Worm (Caenorhabditis elegans): ENCODE measurements around the gene git-1.

git-1 gene

DNA sequence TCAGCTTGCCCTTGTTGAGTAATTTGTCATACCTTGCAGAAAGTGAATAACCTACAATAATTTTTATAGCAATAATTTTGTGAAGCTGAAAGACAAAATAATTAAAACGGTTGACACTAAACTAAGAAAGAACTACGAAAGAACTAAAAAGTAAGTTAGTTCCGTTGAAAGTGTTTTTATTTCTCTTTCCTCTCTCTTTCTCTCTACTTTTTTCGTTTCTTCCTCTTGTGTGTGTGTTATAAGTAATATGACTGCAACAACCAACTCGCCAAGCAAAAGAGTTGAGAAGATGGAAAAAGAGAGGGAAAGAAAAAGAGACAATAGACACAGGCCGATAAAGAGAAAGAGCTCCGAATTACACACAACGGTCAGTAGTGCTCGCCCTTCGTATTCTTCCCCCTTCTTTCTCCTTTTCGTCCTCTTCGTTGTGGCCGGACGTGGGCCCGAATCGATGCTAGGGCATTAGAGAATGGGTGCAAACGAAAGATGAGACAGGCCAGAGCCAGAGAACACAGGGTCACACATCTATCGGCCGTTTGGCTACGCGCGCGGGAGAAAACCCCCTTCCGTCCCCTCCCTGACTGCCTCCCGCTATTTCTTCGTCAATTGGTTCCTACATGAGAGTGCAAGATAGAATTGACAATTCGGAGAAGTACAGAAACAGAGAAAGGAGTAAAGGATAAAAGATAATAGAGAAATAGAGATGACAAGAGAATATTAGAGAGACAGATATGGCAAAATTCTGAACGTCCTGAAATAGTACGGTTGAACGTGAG, 30.7 kb downstream of the git-1 start, which contains the start of gene syd-2 (continued):
- TF ChIP-seq F49E8.2 (tag; optimal IDR thresholded peaks at IDR 0.05; ENCODE audit: borderline replicate concordance), result no peak
- TF ChIP-seq nhr-48 (tag; optimal IDR thresholded peaks at IDR 0.05), result peak; percentile 49
- peak; percentile 54 for TF ChIP-seq nhr-6 (tag; optimal IDR thresholded peaks at IDR 0.05)

DNA sequence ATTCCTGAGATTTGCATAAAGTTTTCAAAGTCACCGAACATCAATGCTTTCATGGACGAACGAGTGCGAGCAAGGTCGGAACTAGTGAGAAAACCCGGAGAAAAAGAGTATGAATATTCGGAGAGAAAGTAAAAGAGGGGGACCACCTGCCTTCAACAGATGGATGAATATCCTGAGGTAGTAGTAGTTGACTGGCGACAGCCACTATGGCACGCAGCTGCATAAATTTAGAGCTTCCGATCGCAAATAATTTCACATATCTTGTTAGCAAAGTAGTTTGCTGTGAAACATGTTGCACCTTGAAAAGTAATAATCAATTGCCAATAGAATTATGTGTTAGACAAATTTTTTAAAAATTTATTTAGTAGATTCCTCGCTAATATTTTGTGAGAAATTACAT, 32.1 kb downstream of the git-1 start:
- peak; percentile 94 for TF ChIP-seq aha-1 (tag)
- TF ChIP-seq ceh-32 (tag; optimal IDR thresholded peaks at IDR 0.05; ENCODE audit: poor library complexity), result no peak
- TF ChIP-seq Y5F2A.4 (GFP tag; optimal IDR thresholded peaks at IDR 0.05), result no peak
- no peak for TF ChIP-seq ztf-7 (tag; optimal IDR thresholded peaks at IDR 0.05)
- TF ChIP-seq lin-13 (GFP tag; optimal IDR thresholded peaks at IDR 0.05), result no peak
- TF ChIP-seq Y75B8A.6 (GFP tag; IDR thresholded peaks at IDR 0.05), result no peak

DNA sequence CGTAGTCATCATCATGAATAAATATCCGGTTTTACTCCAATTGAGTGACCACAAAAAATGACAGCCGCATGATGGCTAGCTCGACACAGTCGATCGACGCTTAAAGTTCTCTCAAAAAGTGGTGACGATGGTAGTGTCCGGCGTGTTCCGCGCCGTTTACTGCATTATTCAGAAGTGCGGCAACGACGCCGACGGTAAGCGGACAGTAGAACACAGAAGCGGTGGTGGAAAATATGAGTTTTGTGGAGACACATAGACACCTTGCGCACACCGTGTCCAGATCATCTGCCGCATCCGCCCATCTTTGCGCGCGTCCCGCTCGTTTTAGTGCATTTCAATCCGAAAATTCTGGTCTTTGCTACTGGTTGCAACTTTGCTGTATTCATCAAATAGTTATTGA, 34.5 kb downstream of the git-1 start, which contains the start of gene F59F5.7:
TSS of gene F59F5.7 (plus strand) at position 301 of the 400 bp plus-strand sequence.
- peak; percentile 62 for TF ChIP-seq aha-1 (tag)
- no peak for TF ChIP-seq ceh-28 (tag; optimal IDR thresholded peaks at IDR 0.05)
- no peak for TF ChIP-seq set-16 (GFP tag; IDR thresholded peaks at IDR 0.05)
- no peak for TF ChIP-seq nhr-11 (tag; optimal IDR thresholded peaks at IDR 0.05)
- no peak for TF ChIP-seq lin-38 (GFP tag; IDR thresholded peaks at IDR 0.05)

DNA sequence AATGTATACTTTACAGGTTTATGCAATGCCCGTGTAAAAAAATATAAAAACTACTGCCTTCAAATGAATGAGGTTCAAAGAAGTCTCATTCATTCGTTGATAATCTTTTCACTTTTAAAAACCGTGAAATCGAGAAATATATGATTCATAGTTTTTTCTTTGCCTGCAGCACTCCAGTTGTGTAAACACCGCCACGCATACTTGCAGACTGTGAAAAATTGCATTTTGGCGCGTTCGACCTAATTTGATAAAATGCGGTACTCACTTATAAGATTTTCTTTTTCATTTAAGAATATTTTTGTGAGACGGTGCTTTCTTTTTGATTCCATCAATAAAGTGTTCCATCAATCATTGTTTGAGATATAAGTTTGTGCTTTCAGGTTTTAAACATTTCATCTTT, 42.1 kb downstream of the git-1 start:
- TF ChIP-seq nhr-111 (GFP tag; optimal IDR thresholded peaks at IDR 0.05) (no peak), ces-1 (GFP tag; optimal IDR thresholded peaks at IDR 0.05) (peak; percentile 17), set-16 (GFP tag; IDR thresholded peaks at IDR 0.05) (no peak), dpl-1 (GFP tag; optimal IDR thresholded peaks at IDR 0.05) (peak; percentile 66), madf-5 (GFP tag; IDR thresholded peaks at IDR 0.05) (no peak), lin-15B (tag; optimal IDR thresholded peaks at IDR 0.05) (no peak), F26F4.8 (GFP tag; conservative IDR thresholded peaks at IDR 0.05) (no peak), mep-1 (tag; optimal IDR thresholded peaks at IDR 0.05) (peak; percentile 60), unc-62 (GFP tag; optimal IDR thresholded peaks at IDR 0.05 in 1 of 2) (peak in 1 of 2 experiments; percentile 11), unc-62 (tag; optimal IDR thresholded peaks at IDR 0.05) (no peak), mes-2 (tag; optimal IDR thresholded peaks at IDR 0.05; ENCODE audit: poor library complexity, severe bottlenecking) (no peak), hmg-1.1 (GFP tag; IDR thresholded peaks at IDR 0.05) (peak; percentile 56), nhr-77 (tag; optimal IDR thresholded peaks at IDR 0.05) (no peak), hlh-30 (tag; optimal IDR thresholded peaks at IDR 0.05; ENCODE audit: insufficient read depth) (peak; percentile 5), F37D6.2 (tag; optimal IDR thresholded peaks at IDR 0.05) (no peak), unc-130 (GFP tag; optimal IDR thresholded peaks at IDR 0.05) (no peak), madf-9 (GFP tag; conservative IDR thresholded peaks at IDR 0.05) (no peak), R02D3.7 (tag; optimal IDR thresholded peaks at IDR 0.05) (no peak), dve-1 (tag; optimal IDR thresholded peaks at IDR 0.05; ENCODE audit: insufficient read depth) (no peak), mdt-29 (GFP tag; IDR thresholded peaks at IDR 0.05) (no peak), ztf-11 (tag; optimal IDR thresholded peaks at IDR 0.05) (no peak), daf-16 (GFP tag; optimal IDR thresholded peaks at IDR 0.05) (no peak), daf-16 (tag; optimal IDR thresholded peaks at IDR 0.05) (peak; percentile 36), jun-1 (tag; optimal IDR thresholded peaks at IDR 0.05) (no peak), aha-1 (tag) (peak; percentile 75), nhr-237 (tag; optimal IDR thresholded peaks at IDR 0.05) (no peak), ctbp-1 (GFP tag; IDR thresholded peaks at IDR 0.05) (no peak)

Data from whole organism, L4 larva.